Worm (Caenorhabditis elegans) whole organism, early embryonic: ENCODE data around the gene nspe-2.

Source experiments
- B0310.2 ChIP-seq: sonication (generic microtip); optimal IDR thresholded peaks from 2 replicates; lab custom pipeline; 2016; ENCODE audit warnings: mild to moderate bottlenecking, missing genetic modification characterization, missing compliant biosample characterization
- ama-1 ChIP-seq: fragments of 150-350 bp; optimal IDR thresholded peaks from 2 replicates; lab custom pipeline; 2014
- ets-7 ChIP-seq: sonication (generic microtip); optimal IDR thresholded peaks from 2 replicates; lab custom pipeline; 2016; ENCODE audit warnings: missing genotype, missing genetic modification characterization, missing compliant biosample characterization
- flt-1 ChIP-seq: fragments of 200-800 bp; sonication (Bioruptor generic); IDR thresholded peaks from 2 replicates; pipeline ENCODE4 v1.3.6; 2022; ENCODE audit warnings: missing genetic modification characterization, missing compliant biosample characterization
- sea-1 ChIP-seq: fragments of 200-800 bp; sonication (Bioruptor generic); conservative IDR thresholded peaks from 2 replicates; pipeline ENCODE4 v1.3.6; 2022; ENCODE audit warnings: missing genetic modification characterization, missing compliant biosample characterization

ce11 chrII:12621908-12622566 is 2.8 kb upstream of the nspe-2 start, which contains the start of gene nspe-8:
- TF ChIP-seq ama-1 (lab: Kevin White, UChicago), result no peak
- no peak for TF ChIP-seq sea-1 (GFP tag; lab: Robert Waterston, UW)
- TF ChIP-seq B0310.2 (tag; lab: Kevin White, UChicago), result no peak
- no peak for TF ChIP-seq flt-1 (GFP tag; lab: Robert Waterston, UW)
- no peak for TF ChIP-seq ets-7
